Fruit fly (Drosophila melanogaster) whole organism, embryonic: Measurements from ENCODE around the gene spel1.

Source experiments
- CG10274 ChIP-seq: fragments of 200-800 bp; sonication (Bioruptor generic); optimal IDR thresholded peaks from 3 replicates; lab custom pipeline; 2017; ENCODE audit warnings: missing biosample characterization, mild to moderate bottlenecking, missing genetic modification characterization
- CG10366 ChIP-seq: fragments of 200-800 bp; sonication (Bioruptor generic); IDR thresholded peaks from 2 replicates; pipeline ENCODE4 v1.3.6; 2022; ENCODE audit warnings: missing biosample characterization, missing genetic modification characterization
- CG11695 ChIP-seq: fragments of 200-800 bp; sonication (Bioruptor generic); IDR thresholded peaks from 3 replicates; pipeline ENCODE4 v1.3.6; 2022; ENCODE audit warnings: missing biosample characterization, missing genetic modification characterization
- CG14014 ChIP-seq: fragments of 200-800 bp; sonication (Bioruptor generic); IDR thresholded peaks from 2 replicates; pipeline ENCODE4 v1.3.6; 2022; ENCODE audit warnings: missing biosample characterization, missing genetic modification characterization
- CG17829 ChIP-seq: fragments of 200-800 bp; optimal IDR thresholded peaks from 2 replicates; lab custom pipeline; 2019; ENCODE audit warnings: missing biosample characterization, mild to moderate bottlenecking, missing genetic modification characterization, moderate library complexity
- CG34224 ChIP-seq: fragments of 200-800 bp; sonication (Bioruptor generic); IDR thresholded peaks from 3 replicates; pipeline ENCODE4 v1.3.6; 2022; ENCODE audit warnings: missing biosample characterization, missing genetic modification characterization; ENCODE audit not compliant: partially characterized antibody
- CG3726 ChIP-seq: fragments of 200-800 bp; sonication (Bioruptor generic); IDR thresholded peaks from 3 replicates; pipeline ENCODE4, ENCODE4 v1.3.6; 2022; ENCODE audit warnings: missing biosample characterization, missing genetic modification characterization
- CG4328 ChIP-seq: fragments of 200-800 bp; sonication (Bioruptor generic); optimal IDR thresholded peaks from 3 replicates; lab custom pipeline; 2017; ENCODE audit warnings: missing biosample characterization, missing genetic modification reagents, missing genetic modification characterization
- CG6791 ChIP-seq: fragments of 200-800 bp; sonication (Bioruptor generic); IDR thresholded peaks from 3 replicates; pipeline ENCODE4 v1.3.6; 2022; ENCODE audit warnings: missing biosample characterization, missing genetic modification characterization; ENCODE audit not compliant: partially characterized antibody
- CG7372 ChIP-seq: fragments of 200-800 bp; sonication (Bioruptor generic); IDR thresholded peaks from 2 replicates; pipeline ENCODE4 v1.3.6; 2022; ENCODE audit warnings: missing biosample characterization, missing genetic modification characterization
- CG7839 ChIP-seq: fragments of 200-800 bp; sonication (Bioruptor generic); optimal IDR thresholded peaks from 3 replicates; lab custom pipeline; 2018; ENCODE audit warnings: missing biosample characterization, mild to moderate bottlenecking, missing genetic modification characterization, moderate library complexity
- CG9797 ChIP-seq: fragments of 200-800 bp; sonication (Bioruptor generic); optimal IDR thresholded peaks from 3 replicates; lab custom pipeline; 2018; ENCODE audit warnings: missing biosample characterization, mild to moderate bottlenecking, missing genetic modification characterization
- CG9817 ChIP-seq: fragments of 200-800 bp; sonication (Bioruptor generic); optimal IDR thresholded peaks from 2 replicates; lab custom pipeline; 2018; ENCODE audit warnings: missing biosample characterization, mild to moderate bottlenecking, missing genetic modification characterization, moderate library complexity
- Dll ChIP-seq: fragments of 200-800 bp; sonication (Bioruptor generic); IDR thresholded peaks from 4 replicates; pipeline ENCODE4 v1.3.6; 2022; ENCODE audit warnings: missing biosample characterization, missing genetic modification characterization; ENCODE audit not compliant: partially characterized antibody
- Doc3 ChIP-seq: fragments of 200-800 bp; sonication (Bioruptor generic); IDR thresholded peaks from 3 replicates; pipeline ENCODE4 v1.3.6; 2022; ENCODE audit warnings: missing biosample characterization, missing genetic modification characterization; ENCODE audit not compliant: partially characterized antibody
- Drgx ChIP-seq: fragments of 200-800 bp; sonication (Bioruptor generic); IDR thresholded peaks from 2 replicates; pipeline ENCODE4 v1.3.6; 2022; ENCODE audit warnings: missing biosample characterization, missing genetic modification characterization
- Elba2 ChIP-seq: fragments of 200-800 bp; sonication (Bioruptor generic); optimal IDR thresholded peaks from 3 replicates; lab custom pipeline; 2016; ENCODE audit warnings: missing biosample characterization, missing genetic modification characterization
- H2.0 ChIP-seq: fragments of 200-800 bp; sonication (Bioruptor generic); IDR thresholded peaks from 2 replicates; pipeline ENCODE4 v1.3.6; 2022; ENCODE audit warnings: missing biosample characterization, missing genetic modification characterization
- HLH3B ChIP-seq: fragments of 200-800 bp; sonication (Bioruptor generic); IDR thresholded peaks from 2 replicates; pipeline ENCODE4 v1.3.6; 2022; ENCODE audit warnings: missing biosample characterization, missing genetic modification characterization
- HLH4C ChIP-seq: fragments of 200-800 bp; sonication (Bioruptor generic); IDR thresholded peaks from 3 replicates; pipeline ENCODE4 v1.3.6; 2022; ENCODE audit warnings: missing biosample characterization, missing genetic modification characterization; ENCODE audit not compliant: partially characterized antibody
- HLH54F ChIP-seq: fragments of 200-800 bp; sonication (Bioruptor generic); optimal IDR thresholded peaks from 3 replicates; lab custom pipeline; 2016; ENCODE audit warnings: missing biosample characterization, missing genetic modification characterization
- HLHmδ ChIP-seq: fragments of 200-800 bp; sonication (Bioruptor generic); optimal IDR thresholded peaks from 2 replicates; lab custom pipeline; 2018; ENCODE audit warnings: missing biosample characterization, mild to moderate bottlenecking, missing genetic modification characterization, moderate library complexity
- Hr3 ChIP-seq: fragments of 200-800 bp; sonication (Bioruptor generic); optimal IDR thresholded peaks from 3 replicates; lab custom pipeline; 2016; ENCODE audit warnings: missing biosample characterization, missing genetic modification characterization
- MESR4 ChIP-seq: fragments of 200-800 bp; sonication (Bioruptor generic); optimal IDR thresholded peaks from 2 replicates; lab custom pipeline; 2018; ENCODE audit warnings: missing biosample characterization, mild to moderate bottlenecking, missing genetic modification characterization, moderate library complexity
- Rx ChIP-seq: fragments of 200-800 bp; sonication (Bioruptor generic); IDR thresholded peaks from 2 replicates; pipeline ENCODE4 v1.3.6; 2022; ENCODE audit warnings: missing biosample characterization, missing genetic modification characterization
- Scr ChIP-seq: fragments of 200-800 bp; sonication (Bioruptor generic); IDR thresholded peaks from 2 replicates; pipeline ENCODE4 v1.3.6; 2022; ENCODE audit warnings: missing biosample characterization, missing genetic modification characterization; ENCODE audit not compliant: partially characterized antibody
- Sin3A ChIP-seq: fragments of >200 bp; optimal IDR thresholded peaks from 2 replicates; lab custom pipeline; 2018
- Sry-δ ChIP-seq: fragments of 200-800 bp; sonication (Bioruptor generic); optimal IDR thresholded peaks from 2 replicates; lab custom pipeline; 2016; ENCODE audit warnings: missing biosample characterization, missing genetic modification characterization
- Vsx1 ChIP-seq: fragments of 200-800 bp; sonication (Bioruptor generic); optimal IDR thresholded peaks from 2 replicates; lab custom pipeline; 2017; ENCODE audit warnings: missing biosample characterization, mild to moderate bottlenecking, missing genetic modification characterization, missing genetic modification reagents
- aop ChIP-seq: fragments of 200-800 bp; sonication (Bioruptor generic); IDR thresholded peaks from 2 replicates; pipeline ENCODE4 v1.3.6; 2022; ENCODE audit warnings: missing biosample characterization, missing genetic modification characterization
- ap ChIP-seq: fragments of 200-800 bp; sonication (Bioruptor generic); IDR thresholded peaks from 2 replicates; pipeline ENCODE4 v1.3.6; 2022; ENCODE audit warnings: missing biosample characterization, missing genetic modification characterization
- ato ChIP-seq: fragments of 200-800 bp; sonication (Bioruptor generic); IDR thresholded peaks from 2 replicates; pipeline ENCODE4 v1.3.6; 2022; ENCODE audit warnings: missing biosample characterization, missing genetic modification characterization; ENCODE audit not compliant: partially characterized antibody
- chif ChIP-seq, 2 experiments: fragments of 200-800 bp; sonication (Bioruptor generic); optimal IDR thresholded peaks; 3 replicates each; lab custom pipeline; 2016; ENCODE audit warnings: missing biosample characterization in 2 of 2, missing genetic modification characterization in 2 of 2
- chinmo ChIP-seq: fragments of 200-800 bp; sonication (Bioruptor generic); IDR thresholded peaks from 4 replicates; pipeline ENCODE4 v1.3.6; 2022; ENCODE audit warnings: missing biosample characterization, missing genetic modification characterization; ENCODE audit not compliant: partially characterized antibody
- crc ChIP-seq: fragments of 200-800 bp; sonication (Bioruptor generic); optimal IDR thresholded peaks from 2 replicates; lab custom pipeline; 2016; ENCODE audit warnings: missing biosample characterization, missing genetic modification characterization
- fd102C ChIP-seq: fragments of 200-800 bp; sonication (Bioruptor generic); optimal IDR thresholded peaks from 2 replicates; lab custom pipeline; 2018; ENCODE audit warnings: missing biosample characterization, mild to moderate bottlenecking, missing genetic modification characterization, moderate library complexity
- gce ChIP-seq: fragments of 200-800 bp; sonication (Bioruptor generic); IDR thresholded peaks from 3 replicates; pipeline ENCODE4 v1.3.6; 2022; ENCODE audit warnings: missing biosample characterization, missing genetic modification characterization
- gcm2 ChIP-seq: fragments of 200-800 bp; sonication (Bioruptor generic); optimal IDR thresholded peaks from 2 replicates; lab custom pipeline; 2016; ENCODE audit warnings: missing biosample characterization, missing genetic modification characterization
- gfzf ChIP-seq: fragments of 200-800 bp; sonication (Bioruptor generic); optimal IDR thresholded peaks from 2 replicates; lab custom pipeline; 2016; ENCODE audit warnings: missing biosample characterization, mild to moderate bottlenecking, missing genetic modification characterization, moderate library complexity
- hkb ChIP-seq, 2 experiments: fragments of 200-800 bp in 1 of 2; fragments of >200 bp in 1 of 2; sonication (Bioruptor generic) in 1 of 2; IDR thresholded peaks in 1 of 2; optimal IDR thresholded peaks in 1 of 2; 2 replicates each; pipeline versions ENCODE4 v1.3.6 to Lab custom; 2017 to 2022; ENCODE audit warnings: missing biosample characterization in 1 of 2, missing genetic modification characterization in 1 of 2
- nerfin-2 ChIP-seq: fragments of 200-800 bp; sonication (Bioruptor generic); IDR thresholded peaks from 2 replicates; pipeline ENCODE4 v1.3.6; 2022; ENCODE audit warnings: missing biosample characterization, missing genetic modification characterization; ENCODE audit not compliant: partially characterized antibody
- nom ChIP-seq: fragments of 200-800 bp; sonication (Bioruptor generic); optimal IDR thresholded peaks from 2 replicates; lab custom pipeline; 2017; ENCODE audit warnings: missing biosample characterization, missing genetic modification characterization, mild to moderate bottlenecking, moderate library complexity, missing genetic modification reagents
- oc ChIP-seq: fragments of 200-800 bp; sonication (Bioruptor generic); optimal IDR thresholded peaks from 2 replicates; lab custom pipeline; 2018; ENCODE audit warnings: missing biosample characterization, mild to moderate bottlenecking, missing genetic modification characterization, moderate library complexity
- onecut ChIP-seq: fragments of 200-800 bp; sonication (Bioruptor generic); IDR thresholded peaks from 2 replicates; pipeline ENCODE4 v1.3.6; 2022; ENCODE audit warnings: missing biosample characterization, missing genetic modification characterization
- pros ChIP-seq: fragments of 200-800 bp; sonication (Bioruptor generic); optimal IDR thresholded peaks from 3 replicates; lab custom pipeline; 2019; ENCODE audit warnings: missing biosample characterization, mild to moderate bottlenecking, missing genetic modification characterization, moderate library complexity
- pum ChIP-seq: fragments of 200-800 bp; sonication (Bioruptor generic); optimal IDR thresholded peaks from 2 replicates; lab custom pipeline; 2016; ENCODE audit warnings: missing biosample characterization, missing genetic modification characterization
- pzg ChIP-seq: fragments of 200-800 bp; sonication (Bioruptor generic); optimal IDR thresholded peaks from 3 replicates; lab custom pipeline; 2018; ENCODE audit warnings: missing biosample characterization, mild to moderate bottlenecking, missing genetic modification characterization, moderate library complexity
- sisA ChIP-seq: fragments of 200-800 bp; sonication (Bioruptor generic); IDR thresholded peaks from 2 replicates; pipeline ENCODE4 v1.3.6; 2022; ENCODE audit warnings: missing biosample characterization, missing genetic modification characterization
- tio ChIP-seq: fragments of 200-800 bp; sonication (Bioruptor generic); optimal IDR thresholded peaks from 2 replicates; lab custom pipeline; 2017; ENCODE audit warnings: missing biosample characterization, missing genetic modification characterization, inconsistent platforms
- trh ChIP-seq: fragments of 200-800 bp; sonication (Bioruptor generic); optimal IDR thresholded peaks from 2 replicates; lab custom pipeline; 2016; ENCODE audit warnings: missing biosample characterization, missing genetic modification characterization

The spel1 gene

dm6 chr2L:14348602-14349001 is 13.3 kb upstream of the spel1 start, which contains the start of gene mTTF (continued):
- TF ChIP-seq CG9817: no peak
- peak; percentile 47 for TF ChIP-seq Sry-δ (GFP tag; lab: Kevin White, UChicago)
- TF ChIP-seq CG6791 (GFP tag; lab: Robert Waterston, UW): peak; percentile 58; the same call in 2 of the 3 replicates
- peak; percentile 49 for TF ChIP-seq Scr (GFP tag; lab: Robert Waterston, UW)
- no peak for TF ChIP-seq chif (GFP tag; optimal IDR thresholded peaks at IDR 0.05; lab: Kevin White, UChicago)
- no peak for TF ChIP-seq HLH3B
- TF ChIP-seq CG11695 (GFP tag; lab: Robert Waterston, UW): no peak
- TF ChIP-seq fd102C (GFP tag; lab: Kevin White, UChicago): no peak
- TF ChIP-seq CG4328 (GFP tag; lab: Kevin White, UChicago): no peak
- no peak for TF ChIP-seq sisA (GFP tag; lab: Robert Waterston, UW)
- no peak for TF ChIP-seq Rx (GFP tag; lab: Robert Waterston, UW)
- no peak for TF ChIP-seq CG7372 (GFP tag; lab: Robert Waterston, UW)
- peak; percentile 62; the same call in 1 of the 2 replicates for TF ChIP-seq ato (GFP tag; lab: Robert Waterston, UW)
- no peak for TF ChIP-seq gce (GFP tag; lab: Robert Waterston, UW)
- no peak for TF ChIP-seq gcm2 (GFP tag; lab: Kevin White, UChicago)
- no peak for TF ChIP-seq Elba2 (GFP tag; lab: Kevin White, UChicago)
- TF ChIP-seq nerfin-2 (GFP tag; lab: Robert Waterston, UW): 0 out of 2 replicates have a peak, but pooled peaks have one; percentile 10
- TF ChIP-seq pzg (GFP tag; lab: Kevin White, UChicago): peak; percentile 82
- TF ChIP-seq CG7839 (tag; lab: Kevin White, UChicago): no peak
- no peak for TF ChIP-seq trh (GFP tag; lab: Kevin White, UChicago)
- no peak for TF ChIP-seq crc (GFP tag; lab: Kevin White, UChicago)
- TF ChIP-seq CG34224 (GFP tag; lab: Robert Waterston, UW): peak; percentile 45; the same call in 1 of the 3 replicates
- no peak for TF ChIP-seq CG3726 (GFP tag; lab: Robert Waterston, UW)
- TF ChIP-seq MESR4 (GFP tag; lab: Kevin White, UChicago): peak; percentile 53
- TF ChIP-seq Vsx1: no peak
- TF ChIP-seq chinmo (GFP tag; lab: Robert Waterston, UW): 0 out of 4 replicates have a peak, but pooled peaks have one; percentile 57
- TF ChIP-seq nom: no peak
- peak; percentile 60; the same call in 3 of the 4 replicates for TF ChIP-seq Dll
- TF ChIP-seq gfzf (GFP tag; lab: Kevin White, UChicago): peak; percentile 34
- peak; percentile 14 for TF ChIP-seq hkb (optimal IDR thresholded peaks at IDR 0.05; lab: Kevin White, UChicago)
- TF ChIP-seq hkb (GFP tag; IDR thresholded peaks at IDR 0.05; lab: Robert Waterston, UW): no peak
- TF ChIP-seq HLH54F (GFP tag; lab: Kevin White, UChicago): no peak
- TF ChIP-seq HLH4C: peak; percentile 56; the same call in 1 of the 3 replicates
- TF ChIP-seq Hr3 (GFP tag; lab: Kevin White, UChicago): no peak
- no peak for TF ChIP-seq pros (GFP tag; lab: Kevin White, UChicago)
- TF ChIP-seq CG10274: no peak
- TF ChIP-seq CG17829 (tag; lab: Kevin White, UChicago): peak; percentile 16
- TF ChIP-seq Doc3 (GFP tag; lab: Robert Waterston, UW): 0 out of 3 replicates have a peak, but pooled peaks have one; percentile 41
- no peak for TF ChIP-seq tio (GFP tag; lab: Kevin White, UChicago)
- no peak for TF ChIP-seq CG14014 (GFP tag; lab: Robert Waterston, UW)
- TF ChIP-seq oc: no peak
- peak; percentile 16 for TF ChIP-seq CG9797
- TF ChIP-seq pum (GFP tag; lab: Kevin White, UChicago): no peak
- TF ChIP-seq H2.0 (GFP tag; lab: Robert Waterston, UW): no peak
- TF ChIP-seq CG10366 (GFP tag; lab: Robert Waterston, UW): no peak
- no peak for TF ChIP-seq Drgx (GFP tag; lab: Robert Waterston, UW)
- no peak for TF ChIP-seq onecut
- no peak for TF ChIP-seq HLHmδ (GFP tag; lab: Kevin White, UChicago)
- TF ChIP-seq aop (GFP tag; lab: Robert Waterston, UW): no peak
- TF ChIP-seq Sin3A (lab: Kevin White, UChicago): peak; percentile 33
- no peak for TF ChIP-seq ap
